Worm (Caenorhabditis elegans) whole organism, L4 larva: ENCODE results near the gene srx-112.
A peak's percentile ranks its signal among the peaks of the same experiment; 100 is the strongest.
"Not testable (repeated sequence)": the region's sequence is repeated elsewhere in the genome, so short reads cannot be mapped to it uniquely, and the experiment has no call there.

ENCODE experiments used
- F37D6.2 ChIP-seq: sonication (generic microtip); optimal IDR thresholded peaks from 2 replicates; lab custom pipeline; 2016; ENCODE audit warnings: mild to moderate bottlenecking, missing genetic modification characterization, missing compliant biosample characterization
- F44E2.7 ChIP-seq: fragments of 200-800 bp; sonication (Bioruptor generic); IDR thresholded peaks from 2 replicates; pipeline ENCODE4 v2.1.2; 2022; ENCODE audit warnings: missing genetic modification characterization, missing compliant biosample characterization
- Y105C5A.15 ChIP-seq: fragments of 200-800 bp; sonication (Bioruptor generic); IDR thresholded peaks from 2 replicates; pipeline ENCODE4 v1.3.6; 2022; ENCODE audit warnings: missing genetic modification characterization, missing compliant biosample characterization
- aha-1 ChIP-seq: fragments of 150-350 bp; peaks from one replicate; lab custom pipeline; 2014; ENCODE audit warnings: missing biosample characterization, missing genetic modification characterization
- ama-1 ChIP-seq: fragments of 150-350 bp; optimal IDR thresholded peaks from 2 replicates; lab custom pipeline; 2014; ENCODE audit warnings: inconsistent platforms, mixed read lengths
- arid-1 ChIP-seq: fragments of 200-800 bp; sonication (Bioruptor generic); conservative IDR thresholded peaks from 2 replicates; pipeline ENCODE4 v1.3.6; 2022; ENCODE audit warnings: missing genetic modification reagents, missing genetic modification characterization, missing compliant biosample characterization
- ceh-20 ChIP-seq: fragments of 200-800 bp; sonication (Bioruptor generic); IDR thresholded peaks from 2 replicates; pipeline ENCODE4 v1.3.6; 2022; ENCODE audit warnings: missing genetic modification reagents, missing genetic modification characterization, missing compliant biosample characterization
- ceh-82 ChIP-seq: sonication (generic microtip); optimal IDR thresholded peaks from 2 replicates; lab custom pipeline; 2017; ENCODE audit warnings: missing biosample characterization, missing genetic modification characterization
- duxl-1 ChIP-seq: sonication (generic microtip); optimal IDR thresholded peaks from 2 replicates; lab custom pipeline; 2016; ENCODE audit warnings: mild to moderate bottlenecking, missing genetic modification characterization, moderate library complexity, missing compliant biosample characterization; ENCODE audit not compliant: poor library complexity
- hif-1 ChIP-seq, 2 experiments: sonication (generic microtip); optimal IDR thresholded peaks; 2 replicates each; lab custom pipeline; 2016 to 2017; ENCODE audit warnings: missing compliant biosample characterization in 2 of 2, missing genetic modification characterization in 2 of 2, missing genetic modification reagents in 2 of 2, missing genotype in 2 of 2, mild to moderate bottlenecking in 1 of 2
- hmg-1.1 ChIP-seq: fragments of 200-800 bp; sonication (Bioruptor generic); IDR thresholded peaks from 2 replicates; pipeline ENCODE4 v1.3.6; 2022; ENCODE audit warnings: missing genetic modification reagents, missing genetic modification characterization, missing compliant biosample characterization
- jun-1 ChIP-seq: fragments of 150-350 bp; optimal IDR thresholded peaks from 2 replicates; lab custom pipeline; 2014; ENCODE audit warnings: missing biosample characterization, missing genetic modification reagents, missing genetic modification characterization
- lim-7 ChIP-seq: fragments of 200-800 bp; sonication (Bioruptor generic); IDR thresholded peaks from 2 replicates; pipeline ENCODE4 v1.3.6; 2022; ENCODE audit warnings: missing genetic modification characterization, missing compliant biosample characterization
- lin-29 ChIP-seq: fragments of 200-800 bp; sonication (Bioruptor generic); IDR thresholded peaks from 2 replicates; pipeline ENCODE4 v1.3.6; 2022; ENCODE audit warnings: missing genetic modification reagents, missing genetic modification characterization, missing compliant biosample characterization
- lir-3 ChIP-seq: sonication (generic microtip); optimal IDR thresholded peaks from 2 replicates; lab custom pipeline; 2016; ENCODE audit warnings: mild to moderate bottlenecking, missing genetic modification characterization, missing compliant biosample characterization
- lsy-2 ChIP-seq, 2 experiments: fragments of 150-350 bp in 1 of 2; sonication (generic microtip) in 1 of 2; optimal IDR thresholded peaks; 2 replicates each; lab custom pipeline; 2014 to 2017; ENCODE audit warnings: missing biosample characterization in 2 of 2, missing genetic modification characterization in 2 of 2
- madf-9 ChIP-seq: fragments of 200-800 bp; sonication (Bioruptor generic); conservative IDR thresholded peaks from 2 replicates; pipeline ENCODE4 v1.3.6; 2022; ENCODE audit warnings: missing genetic modification reagents, missing genetic modification characterization, missing compliant biosample characterization
- mep-1 ChIP-seq: fragments of 150-350 bp; sonication (generic microtip); optimal IDR thresholded peaks from 3 replicates; lab custom pipeline; 2014; ENCODE audit warnings: missing biosample characterization, missing genetic modification characterization
- rbr-2 ChIP-seq: sonication (generic microtip); optimal IDR thresholded peaks from 2 replicates; lab custom pipeline; 2016; ENCODE audit warnings: missing genotype, missing genetic modification characterization, missing compliant biosample characterization
- sdz-12 ChIP-seq: fragments of 200-800 bp; sonication (Bioruptor generic); optimal IDR thresholded peaks from 2 replicates; lab custom pipeline; 2018; ENCODE audit warnings: mild to moderate bottlenecking, missing genetic modification characterization, missing compliant biosample characterization
- snpc-1.2 ChIP-seq: fragments of 200-800 bp; sonication (Bioruptor generic); IDR thresholded peaks from 2 replicates; pipeline ENCODE4 v1.3.6; 2022; ENCODE audit warnings: missing genetic modification reagents, missing genetic modification characterization, missing compliant biosample characterization
- spr-1 ChIP-seq: sonication (generic microtip); optimal IDR thresholded peaks from 2 replicates; lab custom pipeline; 2016; ENCODE audit warnings: mild to moderate bottlenecking, missing genetic modification characterization, missing compliant biosample characterization
- tra-1 ChIP-seq: fragments of 200-800 bp; sonication (Bioruptor generic); IDR thresholded peaks from 2 replicates; pipeline ENCODE4 v1.3.6; 2022; ENCODE audit warnings: missing genetic modification reagents, missing genetic modification characterization, missing compliant biosample characterization
- unc-62 ChIP-seq, 3 experiments: fragments of 150-350 bp in 1 of 3; sonication (generic microtip); optimal IDR thresholded peaks in 2 of 3; peaks in 1 of 3; 1 replicate in 1 of 3; 2 replicates in 2 of 3; lab custom pipeline; 2014 to 2017; ENCODE audit warnings: missing biosample characterization in 3 of 3, missing genetic modification characterization in 3 of 3, missing genetic modification reagents in 3 of 3, missing genotype in 1 of 3
- zag-1 ChIP-seq: fragments of 150-350 bp; optimal IDR thresholded peaks from 2 replicates; lab custom pipeline; 2014; ENCODE audit warnings: missing biosample characterization, missing genetic modification characterization
- zfp-2 ChIP-seq: sonication (generic microtip); optimal IDR thresholded peaks from 2 replicates; lab custom pipeline; 2016; ENCODE audit warnings: mild to moderate bottlenecking, missing genetic modification characterization, missing compliant biosample characterization
- zfp-3 ChIP-seq: fragments of 200-800 bp; sonication (Bioruptor generic); conservative IDR thresholded peaks from 2 replicates; pipeline ENCODE4 v1.3.6; 2022; ENCODE audit warnings: missing genetic modification reagents, missing genetic modification characterization, missing compliant biosample characterization

The srx-112 gene

ce11 chrII:3781238-3781637 lies 16.9 kb upstream of the srx-112 start:
- no peak for TF ChIP-seq unc-62 (GFP tag; optimal IDR thresholded peaks at IDR 0.05 in 1 of 2; lab: Kevin White, UChicago)
- no peak for TF ChIP-seq unc-62 (tag; optimal IDR thresholded peaks at IDR 0.05; lab: Kevin White, UChicago)
- TF ChIP-seq aha-1 (tag; lab: Kevin White, UChicago): peak; percentile 74
- TF ChIP-seq, all 104 proteins: peak for 1

ce11 chrII:3779463-3779862 lies 15.1 kb upstream of the srx-112 start, which contains the start of gene T24E12.11:
Gene T24E12.11 (minus strand): TSS chrII:3779563.
- TF ChIP-seq zfp-2 (tag; lab: Kevin White, UChicago): no peak
- TF ChIP-seq zfp-3 (GFP tag; lab: Robert Waterston, UW): no peak
- no peak for TF ChIP-seq aha-1 (tag; lab: Kevin White, UChicago)
- TF ChIP-seq madf-9 (GFP tag; lab: Robert Waterston, UW): no peak
- no peak for TF ChIP-seq mep-1 (tag; lab: Kevin White, UChicago)
- TF ChIP-seq zag-1: no peak
- TF ChIP-seq arid-1 (GFP tag; lab: Robert Waterston, UW): no peak
- TF ChIP-seq ceh-20: no peak
- TF ChIP-seq ama-1 (lab: Kevin White, UChicago): no peak
- TF ChIP-seq jun-1: no peak
- no peak for TF ChIP-seq sdz-12
- no peak for TF ChIP-seq F37D6.2

DNA sequence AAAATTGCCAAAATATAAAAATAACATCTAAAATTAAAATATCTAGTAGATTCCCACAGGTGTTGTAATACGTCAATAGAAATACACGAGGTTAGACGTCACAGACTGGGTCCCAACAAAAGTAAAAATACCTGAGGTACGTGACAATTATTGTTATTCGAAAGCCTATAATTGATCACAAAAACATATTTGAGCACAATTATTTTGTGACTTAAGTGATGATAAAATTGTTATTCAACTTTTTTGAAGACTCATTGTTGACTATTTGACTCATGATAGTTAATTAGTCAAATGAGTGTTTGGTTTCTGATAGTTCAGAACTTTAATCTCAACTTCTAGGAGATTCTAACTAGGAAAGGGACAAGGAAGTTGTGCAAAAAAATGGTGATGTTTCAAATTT lies 13.4 kb upstream of the srx-112 start:
- TF ChIP-seq snpc-1.2 (GFP tag; lab: Robert Waterston, UW) (no peak), duxl-1 (tag; lab: Kevin White, UChicago) (no peak), hmg-1.1 (no peak), F44E2.7 (GFP tag; lab: Robert Waterston, UW) (no peak), jun-1 (no peak), lin-29 (no peak), lsy-2 (tag; optimal IDR thresholded peaks at IDR 0.05; lab: Kevin White, UChicago) (no peak), arid-1 (GFP tag; lab: Robert Waterston, UW) (no peak)

DNA sequence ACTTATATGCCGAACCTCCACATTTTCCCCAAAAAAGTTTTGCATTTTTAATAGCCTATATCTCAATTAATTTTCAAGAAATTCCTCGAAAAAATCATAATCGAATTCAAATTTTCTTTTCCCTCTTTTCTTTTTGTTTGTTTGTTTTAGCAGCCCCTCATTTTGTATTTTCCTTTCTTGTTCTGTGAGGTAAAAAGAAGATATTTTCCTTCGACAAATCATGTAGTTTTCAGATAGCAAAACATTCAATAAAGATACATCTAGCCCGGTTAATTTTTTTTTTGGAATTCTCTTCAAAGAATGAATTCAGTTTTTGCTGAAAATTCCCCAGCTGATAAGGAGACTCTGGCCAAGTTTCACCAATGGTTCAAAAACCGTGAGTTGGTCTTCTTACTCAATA lies 11.3 kb upstream of the srx-112 start, which contains the start of gene T24E12.3:
Gene T24E12.3 (plus strand): TSS at position 301 of the 400 bp plus-strand sequence.
- no peak for TF ChIP-seq ceh-82 (tag; lab: Kevin White, UChicago)
- no peak for TF ChIP-seq hmg-1.1
- TF ChIP-seq Y105C5A.15 (GFP tag; lab: Robert Waterston, UW): no peak
- TF ChIP-seq rbr-2 (tag; lab: Kevin White, UChicago): no peak
- no peak for TF ChIP-seq hif-1 (tag; optimal IDR thresholded peaks at IDR 0.05; lab: Kevin White, UChicago)
- TF ChIP-seq, all 104 proteins: peak for 0

ce11 chrII:3773130-3773529 lies 8.7 kb upstream of the srx-112 start, which contains the start of gene T24E12.10:
Gene T24E12.10 (minus strand): TSS chrII:3773230.
- peak in 1 of 2 experiments; percentile 80 for TF ChIP-seq unc-62 (GFP tag; optimal IDR thresholded peaks at IDR 0.05 in 1 of 2; lab: Kevin White, UChicago)
- TF ChIP-seq unc-62 (tag; optimal IDR thresholded peaks at IDR 0.05; lab: Kevin White, UChicago): no peak
- TF ChIP-seq tra-1 (GFP tag; lab: Robert Waterston, UW): no peak

DNA sequence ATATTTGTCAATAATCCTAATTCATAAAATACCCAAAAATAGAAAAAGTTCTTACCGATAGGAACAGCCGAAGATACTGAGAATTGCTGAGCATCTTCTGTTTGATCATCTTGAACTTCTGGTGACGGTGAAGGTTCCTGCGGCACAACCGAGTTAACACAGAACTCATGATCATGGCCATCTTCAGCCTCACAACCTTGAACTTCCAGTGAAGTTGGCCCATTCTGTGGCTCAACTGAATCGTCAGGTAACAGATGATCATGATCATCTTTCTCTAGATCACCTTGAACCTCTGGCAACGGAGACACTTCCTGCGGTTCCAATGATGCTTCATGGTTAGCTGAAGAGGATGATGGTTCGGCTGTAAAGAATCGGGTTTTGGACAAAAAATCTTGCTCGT lies 7.3 kb upstream of the srx-112 start:
- TF ChIP-seq lir-3: no peak
- peak in 1 of 2 experiments; percentile 94 for TF ChIP-seq unc-62 (GFP tag; optimal IDR thresholded peaks at IDR 0.05 in 1 of 2; lab: Kevin White, UChicago)
- no peak for TF ChIP-seq unc-62 (tag; optimal IDR thresholded peaks at IDR 0.05; lab: Kevin White, UChicago)
- peak; percentile 32 for TF ChIP-seq aha-1 (tag; lab: Kevin White, UChicago)
- TF ChIP-seq, all 104 proteins: peak for 2

DNA sequence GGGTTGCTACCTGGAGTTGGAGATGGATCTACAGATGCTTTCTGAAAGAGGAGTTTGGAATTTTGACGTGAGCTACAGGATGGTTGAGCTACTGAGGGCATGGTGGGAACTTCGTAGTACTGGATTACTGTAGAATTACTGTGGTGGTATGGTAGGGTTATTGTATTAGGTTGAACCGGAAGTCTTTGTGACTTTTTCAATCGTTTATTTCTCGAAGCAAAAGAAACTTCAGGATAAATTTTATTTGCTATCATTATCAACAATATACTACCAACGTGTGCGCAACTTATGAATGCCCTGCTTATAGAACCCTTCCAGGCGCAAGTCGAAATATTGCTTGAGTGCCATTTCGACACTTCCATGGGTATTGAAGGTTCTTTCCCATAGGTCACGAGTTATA lies 2.8 kb downstream of the srx-112 start, which contains the start of gene T24E12.6:
Gene T24E12.6 (minus strand): TSS at position 101 of the 400 bp plus-strand sequence.
- TF ChIP-seq unc-62 (GFP tag; optimal IDR thresholded peaks at IDR 0.05 in 1 of 2; lab: Kevin White, UChicago): peak in 1 of 2 experiments; percentile 3
- TF ChIP-seq unc-62 (tag; optimal IDR thresholded peaks at IDR 0.05; lab: Kevin White, UChicago): not testable (repeated sequence)

- TF ChIP-seq spr-1 (tag; lab: Kevin White, UChicago) (no peak), lim-7 (no peak), aha-1 (tag; lab: Kevin White, UChicago) (no peak)
Observed at ce11 chrII:3759010-3759409, 5.4 kb downstream of the srx-112 start, which contains the start of gene T24E12.12. Gene T24E12.12 (plus strand): TSS chrII:3759290.
